Worm (Caenorhabditis elegans) whole organism, L3 larva: ENCODE measurements around the gene tpst-1.

Experiments used
- ZK546.5 ChIP-seq: sonication (generic microtip); optimal IDR thresholded peaks from 2 replicates; lab custom pipeline; 2017; ENCODE audit warnings: missing biosample characterization, missing genetic modification characterization
- elt-1 ChIP-seq: fragments of 150-350 bp; optimal IDR thresholded peaks from 2 replicates; lab custom pipeline; 2014; ENCODE audit warnings: missing biosample characterization, missing genetic modification characterization
- nhr-12 ChIP-seq: fragments of 150-350 bp; optimal IDR thresholded peaks from 2 replicates; lab custom pipeline; 2014; ENCODE audit warnings: missing biosample characterization, missing genetic modification characterization
- nhr-28 ChIP-seq: fragments of 150-350 bp; optimal IDR thresholded peaks from 2 replicates; lab custom pipeline; 2014; ENCODE audit warnings: missing biosample characterization, missing genetic modification characterization
- pha-4 ChIP-seq: fragments of 150-350 bp; optimal IDR thresholded peaks from 2 replicates; lab custom pipeline; 2014; ENCODE audit warnings: missing biosample characterization, missing genetic modification reagents, missing genetic modification characterization
- ztf-11 ChIP-seq: fragments of 150-350 bp; optimal IDR thresholded peaks from 2 replicates; lab custom pipeline; 2014; ENCODE audit warnings: missing biosample characterization, missing genetic modification characterization
- ztf-4 ChIP-seq: fragments of 150-350 bp; optimal IDR thresholded peaks from 2 replicates; lab custom pipeline; 2014; ENCODE audit warnings: missing biosample characterization, missing genetic modification characterization

- TF ChIP-seq nhr-28 (tag; lab: Kevin White, UChicago): no peak
- no peak for TF ChIP-seq elt-1 (tag; lab: Kevin White, UChicago)
- no peak for TF ChIP-seq ztf-11
- no peak for TF ChIP-seq nhr-12 (tag; lab: Kevin White, UChicago)
- TF ChIP-seq ZK546.5 (tag; lab: Kevin White, UChicago): no peak
- no peak for TF ChIP-seq pha-4 (tag; lab: Kevin White, UChicago)
- TF ChIP-seq ztf-4 (tag; lab: Kevin White, UChicago): no peak
Observed at ce11 chrIII:12639214-12639613, 22.9 kb downstream of the tpst-1 start.
